Worm (Caenorhabditis elegans): ENCODE data around the gene C34F6.12.

DNA sequence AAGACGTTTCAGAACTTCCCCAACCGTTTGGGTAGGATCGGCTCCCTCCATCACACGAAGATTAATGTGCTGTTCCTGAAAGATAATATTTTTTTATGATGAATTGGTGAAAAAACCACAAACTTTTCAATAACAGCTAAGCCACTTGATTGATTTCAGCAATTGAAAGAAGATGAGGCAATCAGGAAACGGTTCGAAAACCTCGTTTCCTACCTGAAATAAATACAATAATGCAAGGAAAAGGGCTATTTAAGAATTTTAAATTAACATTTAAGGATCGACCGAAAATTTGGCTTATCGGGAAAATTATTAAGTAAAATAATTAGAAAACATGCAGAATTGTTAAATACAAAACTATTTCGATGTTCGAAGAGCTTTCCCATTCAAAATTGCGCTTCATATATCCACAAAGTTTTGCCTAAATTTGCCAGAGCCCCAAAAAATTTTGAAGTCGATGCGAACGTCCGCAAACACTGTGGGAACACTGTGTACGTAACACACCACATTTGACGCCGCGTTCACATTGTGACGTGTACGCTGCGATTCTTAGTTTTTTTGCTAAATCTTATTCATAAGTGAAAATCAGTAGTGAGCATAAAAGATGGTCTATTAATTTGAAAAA, 3.8 kb downstream of the C34F6.12 start, which contains the start of gene C34F6.9:
- TF ChIP-seq lin-32 (GFP tag; optimal IDR thresholded peaks at IDR 0.05) (no peak), nhr-28 (tag; optimal IDR thresholded peaks at IDR 0.05) (no peak), nhr-237 (tag; optimal IDR thresholded peaks at IDR 0.05) (no peak), nhr-76 (tag; optimal IDR thresholded peaks at IDR 0.05) (no peak), ztf-11 (tag; optimal IDR thresholded peaks at IDR 0.05) (no peak), cnd-1 (tag; optimal IDR thresholded peaks at IDR 0.05) (no peak)
